Fruit fly (Drosophila melanogaster) whole organism, embryonic: ENCODE results near the gene form3.
A peak's percentile ranks its signal among the peaks of the same experiment; 100 is the strongest.

Source experiments
- BEAF-32 ChIP-seq: fragments of 200-800 bp; sonication (Bioruptor generic); optimal IDR thresholded peaks from 3 replicates; lab custom pipeline; 2017; ENCODE audit warnings: missing biosample characterization, missing genetic modification characterization, mild to moderate bottlenecking, moderate library complexity, missing genetic modification reagents
- Bdp1 ChIP-seq: fragments of 200-800 bp; sonication (Bioruptor generic); optimal IDR thresholded peaks from 3 replicates; lab custom pipeline; 2016; ENCODE audit warnings: missing biosample characterization, missing genetic modification characterization
- Blimp-1 ChIP-seq: fragments of 200-800 bp; sonication (Bioruptor generic); optimal IDR thresholded peaks from 3 replicates; lab custom pipeline; 2018; ENCODE audit warnings: missing biosample characterization, missing genetic modification characterization, mild to moderate bottlenecking, moderate library complexity, missing genetic modification reagents
- CG10321 ChIP-seq: fragments of 200-800 bp; sonication (Bioruptor generic); IDR thresholded peaks from 2 replicates; pipeline ENCODE4 v1.3.6; 2022; ENCODE audit warnings: missing biosample characterization, missing genetic modification characterization
- CG10654 ChIP-seq: fragments of 200-800 bp; sonication (Bioruptor generic); optimal IDR thresholded peaks from 2 replicates; lab custom pipeline; 2016; ENCODE audit warnings: missing biosample characterization, missing genetic modification characterization
- CG10959 ChIP-seq: fragments of 200-800 bp; sonication (Bioruptor generic); IDR thresholded peaks from 2 replicates; pipeline ENCODE4 v1.3.6; 2022; ENCODE audit warnings: missing biosample characterization, missing genetic modification characterization
- CG11695 ChIP-seq: fragments of 200-800 bp; sonication (Bioruptor generic); IDR thresholded peaks from 3 replicates; pipeline ENCODE4 v1.3.6; 2022; ENCODE audit warnings: missing biosample characterization, missing genetic modification characterization
- CG12236 ChIP-seq: fragments of 200-800 bp; sonication (Bioruptor generic); optimal IDR thresholded peaks from 2 replicates; lab custom pipeline; 2016; ENCODE audit warnings: missing biosample characterization, missing genetic modification characterization
- CG12659 ChIP-seq: fragments of 200-800 bp; sonication (Bioruptor generic); optimal IDR thresholded peaks from 3 replicates; lab custom pipeline; 2017; ENCODE audit warnings: mild to moderate bottlenecking, missing biosample characterization, missing genetic modification reagents, missing genetic modification characterization
- CG12744 ChIP-seq: fragments of 200-800 bp; sonication (Bioruptor generic); optimal IDR thresholded peaks from 2 replicates; lab custom pipeline; 2016; ENCODE audit warnings: missing biosample characterization, missing genetic modification characterization
- CG14965 ChIP-seq: fragments of 200-800 bp; sonication (Bioruptor generic); optimal IDR thresholded peaks from 2 replicates; lab custom pipeline; 2016; ENCODE audit warnings: missing biosample characterization, missing genetic modification characterization, borderline replicate concordance
- CG15073 ChIP-seq: fragments of 200-800 bp; sonication (Bioruptor generic); optimal IDR thresholded peaks from 2 replicates; lab custom pipeline; 2016; ENCODE audit warnings: missing biosample characterization, missing genetic modification characterization
- CG16815 ChIP-seq: fragments of 200-800 bp; sonication (Bioruptor generic); optimal IDR thresholded peaks from 3 replicates; lab custom pipeline; 2017; ENCODE audit warnings: missing biosample characterization, mild to moderate bottlenecking, missing genetic modification characterization
- CG17612 ChIP-seq: fragments of 200-800 bp; sonication (Bioruptor generic); IDR thresholded peaks from 2 replicates; pipeline ENCODE4 v1.3.6; 2022; ENCODE audit warnings: missing biosample characterization, missing genetic modification characterization
- CG18619 ChIP-seq: fragments of 200-800 bp; sonication (Bioruptor generic); optimal IDR thresholded peaks from 3 replicates; lab custom pipeline; 2017; ENCODE audit warnings: missing biosample characterization, mild to moderate bottlenecking, missing genetic modification characterization
- CG2116 ChIP-seq: fragments of 200-800 bp; sonication (Bioruptor generic); optimal IDR thresholded peaks from 3 replicates; lab custom pipeline; 2018; ENCODE audit warnings: missing biosample characterization, mild to moderate bottlenecking, missing genetic modification characterization
- CG34224 ChIP-seq: fragments of 200-800 bp; sonication (Bioruptor generic); IDR thresholded peaks from 3 replicates; pipeline ENCODE4 v1.3.6; 2022; ENCODE audit warnings: missing biosample characterization, missing genetic modification characterization; ENCODE audit not compliant: partially characterized antibody
- CG6654 ChIP-seq: fragments of 200-800 bp; sonication (Bioruptor generic); optimal IDR thresholded peaks from 2 replicates; lab custom pipeline; 2017; ENCODE audit warnings: missing biosample characterization, mild to moderate bottlenecking, missing genetic modification characterization
- CG7271 ChIP-seq: fragments of 200-800 bp; sonication (Bioruptor generic); optimal IDR thresholded peaks from 2 replicates; lab custom pipeline; 2018; ENCODE audit warnings: missing biosample characterization, mild to moderate bottlenecking, missing genetic modification characterization, moderate library complexity
- CG7839 ChIP-seq: fragments of 200-800 bp; sonication (Bioruptor generic); optimal IDR thresholded peaks from 3 replicates; lab custom pipeline; 2018; ENCODE audit warnings: missing biosample characterization, mild to moderate bottlenecking, missing genetic modification characterization, moderate library complexity
- CG8290 ChIP-seq, 3 experiments: fragments of 200-800 bp; sonication (Bioruptor generic); optimal IDR thresholded peaks; 2 replicates each; lab custom pipeline; 2016 to 2019; ENCODE audit warnings: missing biosample characterization in 3 of 3, missing genetic modification characterization in 3 of 3, mild to moderate bottlenecking in 2 of 3, moderate library complexity in 1 of 3
- CG8359 ChIP-seq: fragments of 200-800 bp; sonication (Bioruptor generic); optimal IDR thresholded peaks from 2 replicates; lab custom pipeline; 2017; ENCODE audit warnings: missing biosample characterization, mild to moderate bottlenecking, missing genetic modification characterization, borderline replicate concordance
- Doc2 ChIP-seq: fragments of 200-800 bp; sonication (Bioruptor generic); IDR thresholded peaks from 2 replicates; pipeline ENCODE4 v1.3.6; 2022; ENCODE audit warnings: missing biosample characterization, missing genetic modification characterization
- Elba2 ChIP-seq: fragments of 200-800 bp; sonication (Bioruptor generic); optimal IDR thresholded peaks from 3 replicates; lab custom pipeline; 2016; ENCODE audit warnings: missing biosample characterization, missing genetic modification characterization
- Hr51 ChIP-seq, 2 experiments: fragments of 200-800 bp; sonication (Bioruptor generic); optimal IDR thresholded peaks; 2 replicates in 1 of 2; 3 replicates in 1 of 2; lab custom pipeline; 2016 to 2018; ENCODE audit warnings: missing biosample characterization in 2 of 2, missing genetic modification characterization in 2 of 2, mild to moderate bottlenecking in 1 of 2, moderate library complexity in 1 of 2
- Hr78 ChIP-seq, 2 experiments: fragments of 200-800 bp in 1 of 2; fragments of >200 bp in 1 of 2; sonication (Bioruptor generic) in 1 of 2; optimal IDR thresholded peaks; 2 replicates each; lab custom pipeline; 2017 to 2019; ENCODE audit warnings: missing biosample characterization in 2 of 2, missing genetic modification characterization in 2 of 2, mild to moderate bottlenecking in 1 of 2, moderate library complexity in 1 of 2
- MBD-R2 ChIP-seq: fragments of 200-800 bp; sonication (Bioruptor generic); IDR thresholded peaks from 2 replicates; pipeline ENCODE4 v1.3.6; 2022; ENCODE audit warnings: missing biosample characterization, missing genetic modification characterization
- Mad ChIP-seq: fragments of 200-800 bp; sonication (Bioruptor generic); optimal IDR thresholded peaks from 2 replicates; lab custom pipeline; 2016; ENCODE audit warnings: missing biosample characterization, missing genetic modification characterization
- Max ChIP-seq: fragments of 200-800 bp; sonication (Bioruptor generic); optimal IDR thresholded peaks from 2 replicates; lab custom pipeline; 2016; ENCODE audit warnings: missing biosample characterization, mild to moderate bottlenecking, missing genetic modification characterization
- NfI ChIP-seq: fragments of 200-800 bp; sonication (Bioruptor generic); optimal IDR thresholded peaks from 3 replicates; lab custom pipeline; 2018; ENCODE audit warnings: missing biosample characterization, mild to moderate bottlenecking, missing genetic modification characterization, moderate library complexity
- Pdp1 ChIP-seq, 2 experiments: fragments of 200-800 bp; sonication (Bioruptor generic); optimal IDR thresholded peaks; 3 replicates each; lab custom pipeline; 2016; ENCODE audit warnings: missing biosample characterization in 2 of 2, missing genetic modification characterization in 2 of 2, mild to moderate bottlenecking in 1 of 2, moderate library complexity in 1 of 2
- Sry-β ChIP-seq: fragments of 200-800 bp; sonication (Bioruptor generic); optimal IDR thresholded peaks from 2 replicates; lab custom pipeline; 2018; ENCODE audit warnings: missing biosample characterization, mild to moderate bottlenecking, missing genetic modification characterization, moderate library complexity
- Vsx1 ChIP-seq: fragments of 200-800 bp; sonication (Bioruptor generic); optimal IDR thresholded peaks from 2 replicates; lab custom pipeline; 2017; ENCODE audit warnings: missing biosample characterization, mild to moderate bottlenecking, missing genetic modification characterization, missing genetic modification reagents
- abd-A ChIP-seq: fragments of 200-800 bp; sonication (Bioruptor generic); optimal IDR thresholded peaks from 3 replicates; lab custom pipeline; 2019; ENCODE audit warnings: missing biosample characterization, mild to moderate bottlenecking, missing genetic modification characterization, moderate library complexity
- az2 ChIP-seq: fragments of 200-800 bp; sonication (Bioruptor generic); optimal IDR thresholded peaks from 3 replicates; lab custom pipeline; 2016; ENCODE audit warnings: missing biosample characterization, missing genetic modification characterization
- btn ChIP-seq: fragments of 200-800 bp; sonication (Bioruptor generic); optimal IDR thresholded peaks from 2 replicates; lab custom pipeline; 2016; ENCODE audit warnings: missing biosample characterization, missing genetic modification characterization
- ftz-f1 ChIP-seq: fragments of 200-800 bp; sonication (Bioruptor generic); optimal IDR thresholded peaks from 2 replicates; lab custom pipeline; 2016; ENCODE audit warnings: missing biosample characterization, missing genetic modification characterization
- gcm2 ChIP-seq: fragments of 200-800 bp; sonication (Bioruptor generic); optimal IDR thresholded peaks from 2 replicates; lab custom pipeline; 2016; ENCODE audit warnings: missing biosample characterization, missing genetic modification characterization
- gem ChIP-seq: fragments of 200-800 bp; sonication (Bioruptor generic); optimal IDR thresholded peaks from 2 replicates; lab custom pipeline; 2019; ENCODE audit warnings: missing biosample characterization, mild to moderate bottlenecking, missing genetic modification characterization, moderate library complexity
- ham ChIP-seq: fragments of 200-800 bp; sonication (Bioruptor generic); IDR thresholded peaks from 2 replicates; pipeline ENCODE4 v1.3.6; 2022; ENCODE audit warnings: missing biosample characterization, missing genetic modification characterization
- kay ChIP-seq: fragments of 200-800 bp; sonication (Bioruptor generic); optimal IDR thresholded peaks from 2 replicates; lab custom pipeline; 2016; ENCODE audit warnings: missing biosample characterization, missing genetic modification characterization
- klu ChIP-seq: fragments of 200-800 bp; sonication (Bioruptor generic); IDR thresholded peaks from 2 replicates; pipeline ENCODE4 v1.3.6; 2022; ENCODE audit warnings: missing biosample characterization, missing genetic modification characterization
- pb ChIP-seq: fragments of 200-800 bp; sonication (Bioruptor generic); optimal IDR thresholded peaks from 3 replicates; lab custom pipeline; 2016; ENCODE audit warnings: missing biosample characterization, missing genetic modification characterization
- sqz ChIP-seq: fragments of 200-800 bp; sonication (Bioruptor generic); optimal IDR thresholded peaks from 3 replicates; lab custom pipeline; 2018; ENCODE audit warnings: missing biosample characterization, mild to moderate bottlenecking, missing genetic modification characterization
- tup ChIP-seq: fragments of 200-800 bp; sonication (Bioruptor generic); optimal IDR thresholded peaks from 2 replicates; lab custom pipeline; 2016; ENCODE audit warnings: missing biosample characterization, mild to moderate bottlenecking, missing genetic modification characterization, moderate library complexity
- twi ChIP-seq: fragments of 200-800 bp; optimal IDR thresholded peaks from 2 replicates; lab custom pipeline; 2019; ENCODE audit warnings: missing biosample characterization, mild to moderate bottlenecking, missing genetic modification characterization, moderate library complexity

The form3 gene

dm6 chr3L:7133699-7134655 is 39.4 kb downstream of the form3 start, which contains the start of gene melt (continued):
- TF ChIP-seq ftz-f1: no peak
- peak; percentile 82 for TF ChIP-seq CG10654 (GFP tag; lab: Kevin White, UChicago)
- peak; percentile 81 for TF ChIP-seq twi
- TF ChIP-seq Bdp1: peak; percentile 66
- peak; percentile 89 for TF ChIP-seq CG16815
- peak; percentile 59 for TF ChIP-seq CG14965 (GFP tag; lab: Kevin White, UChicago)
- TF ChIP-seq abd-A (tag; lab: Kevin White, UChicago): peak; percentile 24
- TF ChIP-seq sqz (GFP tag; lab: Kevin White, UChicago): peak; percentile 60
- TF ChIP-seq Sry-β (GFP tag; lab: Kevin White, UChicago): peak; percentile 14
- peak; percentile 82 for TF ChIP-seq Mad (GFP tag; lab: Kevin White, UChicago)
- TF ChIP-seq CG34224 (GFP tag; lab: Robert Waterston, UW): peak; percentile 9; the same call in 1 of the 3 replicates
- peak; percentile 23 for TF ChIP-seq Elba2 (GFP tag; lab: Kevin White, UChicago)
- TF ChIP-seq CG7271 (tag; lab: Kevin White, UChicago): peak; percentile 75
- peak; percentile 61; the same call in 1 of the 2 replicates for TF ChIP-seq CG10959 (GFP tag; lab: Robert Waterston, UW)
- peak; percentile 82 for TF ChIP-seq NfI (GFP tag; lab: Kevin White, UChicago)
- TF ChIP-seq CG8359: peak; percentile 66
- peak; percentile 65 for TF ChIP-seq CG6654
- peak; percentile 92 for TF ChIP-seq CG7839 (tag; lab: Kevin White, UChicago)
- TF ChIP-seq CG12744 (GFP tag; lab: Kevin White, UChicago): peak; percentile 83
- peak; percentile 66 for TF ChIP-seq gcm2 (GFP tag; lab: Kevin White, UChicago)
- TF ChIP-seq CG8290 (GFP tag; optimal IDR thresholded peaks at IDR 0.05; lab: Kevin White, UChicago): peak; percentile 93
- TF ChIP-seq CG8290 (tag; optimal IDR thresholded peaks at IDR 0.05; lab: Kevin White, UChicago): peak; percentile 68 to 97
- TF ChIP-seq CG12659 (GFP tag; lab: Kevin White, UChicago): peak; percentile 92
- peak; percentile 94 for TF ChIP-seq gem
- peak; percentile 75 for TF ChIP-seq tup (GFP tag; lab: Kevin White, UChicago)
- TF ChIP-seq CG11695 (GFP tag; lab: Robert Waterston, UW): peak; percentile 80
- TF ChIP-seq kay (GFP tag; lab: Kevin White, UChicago): peak; percentile 81
- peak; percentile 63 for TF ChIP-seq CG15073 (GFP tag; lab: Kevin White, UChicago)
- TF ChIP-seq MBD-R2 (GFP tag; lab: Robert Waterston, UW): peak; percentile 36; the same call in 1 of the 2 replicates
- TF ChIP-seq pb (GFP tag; lab: Kevin White, UChicago): peak; percentile 83
- TF ChIP-seq CG18619: peak; percentile 89
- TF ChIP-seq CG10321 (GFP tag; lab: Robert Waterston, UW): no peak
- peak; percentile 71 for TF ChIP-seq CG12236 (GFP tag; lab: Kevin White, UChicago)
- peak; percentile 73 for TF ChIP-seq Blimp-1
- peak; percentile 87 to 91 for TF ChIP-seq Hr51 (GFP tag; optimal IDR thresholded peaks at IDR 0.05; lab: Kevin White, UChicago)
- peak; percentile 84 to 90 for TF ChIP-seq Pdp1 (GFP tag; optimal IDR thresholded peaks at IDR 0.05; lab: Kevin White, UChicago)
- peak; percentile 33; the same call in 1 of the 2 replicates for TF ChIP-seq ham
- peak; percentile 73; the same call in 1 of the 2 replicates for TF ChIP-seq CG17612 (GFP tag; lab: Robert Waterston, UW)
- peak; percentile 63; the same call in 1 of the 2 replicates for TF ChIP-seq Doc2 (GFP tag; lab: Robert Waterston, UW)
- TF ChIP-seq Vsx1 (GFP tag; lab: Kevin White, UChicago): peak; percentile 75
- peak; percentile 8 for TF ChIP-seq BEAF-32 (GFP tag; lab: Kevin White, UChicago)
- TF ChIP-seq Max (GFP tag; lab: Kevin White, UChicago): peak; percentile 91
- peak in 1 of 2 experiments; percentile 45 for TF ChIP-seq Hr78 (GFP tag; optimal IDR thresholded peaks at IDR 0.05; lab: Kevin White, UChicago)
- TF ChIP-seq az2 (GFP tag; lab: Kevin White, UChicago): peak; percentile 89
- peak; percentile 63; the same call in 1 of the 2 replicates for TF ChIP-seq klu (GFP tag; lab: Robert Waterston, UW)
- peak; percentile 71 for TF ChIP-seq CG2116 (GFP tag; lab: Kevin White, UChicago)
- TF ChIP-seq btn (GFP tag; lab: Kevin White, UChicago): peak; percentile 81
